Fruit fly (Drosophila melanogaster) whole organism, embryonic: ENCODE results near the gene CG43163.

Source experiments
- ATbp ChIP-seq: fragments of 200-800 bp; sonication (Bioruptor generic); optimal IDR thresholded peaks from 2 replicates; lab custom pipeline; 2017; ENCODE audit warnings: missing biosample characterization, mild to moderate bottlenecking, missing genetic modification characterization, missing genetic modification reagents
- Aef1 ChIP-seq: fragments of 200-800 bp; sonication (Bioruptor generic); IDR thresholded peaks from 3 replicates; pipeline ENCODE4 v1.3.6; 2022; ENCODE audit warnings: missing biosample characterization, missing genetic modification characterization
- Awh ChIP-seq: fragments of 200-800 bp; sonication (Bioruptor generic); IDR thresholded peaks from 2 replicates; pipeline ENCODE4, ENCODE4 v1.3.6; 2022; ENCODE audit warnings: missing biosample characterization, missing genetic modification characterization
- CG10543 ChIP-seq: fragments of 200-800 bp; sonication (Bioruptor generic); optimal IDR thresholded peaks from 3 replicates; lab custom pipeline; 2017; ENCODE audit warnings: missing biosample characterization, mild to moderate bottlenecking, missing genetic modification characterization, moderate library complexity
- CG12942 ChIP-seq: fragments of 200-800 bp; sonication (Bioruptor generic); optimal IDR thresholded peaks from 3 replicates; lab custom pipeline; 2016; ENCODE audit warnings: missing biosample characterization, missing genetic modification characterization
- CG13624 ChIP-seq: fragments of 200-800 bp; sonication (Bioruptor generic); optimal IDR thresholded peaks from 2 replicates; lab custom pipeline; 2016; ENCODE audit warnings: missing biosample characterization, missing genetic modification characterization
- CG17612 ChIP-seq: fragments of 200-800 bp; sonication (Bioruptor generic); IDR thresholded peaks from 2 replicates; pipeline ENCODE4 v1.3.6; 2022; ENCODE audit warnings: missing biosample characterization, missing genetic modification characterization
- CG2678 ChIP-seq: fragments of 200-800 bp; sonication (Bioruptor generic); optimal IDR thresholded peaks from 3 replicates; lab custom pipeline; 2019; ENCODE audit warnings: missing biosample characterization, mild to moderate bottlenecking, missing genetic modification characterization, moderate library complexity
- CG30431 ChIP-seq: fragments of 200-800 bp; sonication (Bioruptor generic); optimal IDR thresholded peaks from 2 replicates; lab custom pipeline; 2017; ENCODE audit warnings: missing biosample characterization, missing genetic modification characterization
- CG32772 ChIP-seq: fragments of 200-800 bp; sonication (Bioruptor generic); IDR thresholded peaks from 2 replicates; pipeline ENCODE4 v1.3.6; 2022; ENCODE audit warnings: missing biosample characterization, missing genetic modification characterization
- CG3838 ChIP-seq: fragments of 200-800 bp; sonication (Bioruptor generic); optimal IDR thresholded peaks from 3 replicates; lab custom pipeline; 2016; ENCODE audit warnings: missing biosample characterization, missing genetic modification characterization
- CG43689 ChIP-seq: fragments of 200-800 bp; sonication (Bioruptor generic); IDR thresholded peaks from 2 replicates; pipeline ENCODE4 v1.3.6; 2022; ENCODE audit warnings: missing biosample characterization, missing genetic modification characterization
- CG6175 ChIP-seq: fragments of 200-800 bp; sonication (Bioruptor generic); IDR thresholded peaks from 3 replicates; pipeline ENCODE4 v1.3.6; 2022; ENCODE audit warnings: missing biosample characterization, missing genetic modification characterization
- Dref ChIP-seq: fragments of 200-800 bp; sonication (Bioruptor generic); IDR thresholded peaks from 2 replicates; pipeline ENCODE4 v1.3.6; 2022; ENCODE audit warnings: missing biosample characterization, missing genetic modification characterization
- Eip74EF ChIP-seq, 2 experiments: fragments of 200-800 bp in 1 of 2; fragments of >200 bp in 1 of 2; sonication (Bioruptor generic) in 1 of 2; optimal IDR thresholded peaks; 2 replicates each; lab custom pipeline; 2017 to 2019; ENCODE audit warnings: missing biosample characterization in 2 of 2, missing genetic modification characterization in 2 of 2, mild to moderate bottlenecking in 1 of 2, moderate library complexity in 1 of 2
- HLHmδ ChIP-seq: fragments of 200-800 bp; sonication (Bioruptor generic); optimal IDR thresholded peaks from 2 replicates; lab custom pipeline; 2018; ENCODE audit warnings: missing biosample characterization, mild to moderate bottlenecking, missing genetic modification characterization, moderate library complexity
- Hand ChIP-seq: fragments of 200-800 bp; sonication (Bioruptor generic); optimal IDR thresholded peaks from 2 replicates; lab custom pipeline; 2017; ENCODE audit warnings: mild to moderate bottlenecking, missing biosample characterization, missing genetic modification reagents, missing genetic modification characterization
- Hr39 ChIP-seq: fragments of >200 bp; optimal IDR thresholded peaks from 2 replicates; lab custom pipeline; 2017
- NC2α ChIP-seq: fragments of 200-800 bp; sonication (Bioruptor generic); optimal IDR thresholded peaks from 2 replicates; lab custom pipeline; 2016; ENCODE audit warnings: missing biosample characterization, missing genetic modification characterization
- Nf-YC ChIP-seq: fragments of 200-800 bp; optimal IDR thresholded peaks from 3 replicates; lab custom pipeline; 2019; ENCODE audit warnings: missing biosample characterization, mild to moderate bottlenecking, missing genetic modification characterization, moderate library complexity
- Scr ChIP-seq: fragments of 200-800 bp; sonication (Bioruptor generic); IDR thresholded peaks from 2 replicates; pipeline ENCODE4 v1.3.6; 2022; ENCODE audit warnings: missing biosample characterization, missing genetic modification characterization; ENCODE audit not compliant: partially characterized antibody
- Sox102F ChIP-seq: fragments of 200-800 bp; sonication (Bioruptor generic); optimal IDR thresholded peaks from 2 replicates; lab custom pipeline; 2018; ENCODE audit warnings: missing biosample characterization, mild to moderate bottlenecking, missing genetic modification characterization, moderate library complexity
- Trl ChIP-seq, 3 experiments: fragments of >200 bp in 2 of 3; fragments of 200-800 bp in 1 of 3; sonication (Bioruptor generic) in 1 of 3; optimal IDR thresholded peaks; 2 replicates in 1 of 3; 3 replicates in 2 of 3; lab custom pipeline; 2016 to 2017; ENCODE audit warnings: missing biosample characterization in 1 of 3, missing genetic modification characterization in 1 of 3
- ato ChIP-seq: fragments of 200-800 bp; sonication (Bioruptor generic); IDR thresholded peaks from 2 replicates; pipeline ENCODE4 v1.3.6; 2022; ENCODE audit warnings: missing biosample characterization, missing genetic modification characterization; ENCODE audit not compliant: partially characterized antibody
- bcd ChIP-seq: fragments of 200-800 bp; sonication (Bioruptor generic); optimal IDR thresholded peaks from 2 replicates; lab custom pipeline; 2017; ENCODE audit warnings: missing biosample characterization, mild to moderate bottlenecking, missing genetic modification characterization
- bowl ChIP-seq: fragments of 200-800 bp; sonication (Bioruptor generic); IDR thresholded peaks from 2 replicates; pipeline ENCODE4 v1.3.6; 2022; ENCODE audit warnings: missing biosample characterization, missing genetic modification characterization
- chinmo ChIP-seq: fragments of 200-800 bp; sonication (Bioruptor generic); IDR thresholded peaks from 4 replicates; pipeline ENCODE4 v1.3.6; 2022; ENCODE audit warnings: missing biosample characterization, missing genetic modification characterization; ENCODE audit not compliant: partially characterized antibody
- ci ChIP-seq: fragments of 200-800 bp; sonication (Bioruptor generic); IDR thresholded peaks from 3 replicates; pipeline ENCODE4 v1.3.6; 2022; ENCODE audit warnings: missing biosample characterization, missing genetic modification characterization
- corto ChIP-seq: fragments of 200-800 bp; sonication (Bioruptor generic); optimal IDR thresholded peaks from 2 replicates; lab custom pipeline; 2016; ENCODE audit warnings: missing biosample characterization, mild to moderate bottlenecking, missing genetic modification characterization, moderate library complexity
- crp ChIP-seq, 2 experiments: fragments of 200-800 bp; sonication (Bioruptor generic); optimal IDR thresholded peaks; 2 replicates in 1 of 2; 3 replicates in 1 of 2; lab custom pipeline; 2017; ENCODE audit warnings: missing biosample characterization in 2 of 2, missing genetic modification characterization in 2 of 2, mild to moderate bottlenecking in 1 of 2, moderate library complexity in 1 of 2
- dm ChIP-seq: fragments of 200-800 bp; sonication (Bioruptor generic); optimal IDR thresholded peaks from 3 replicates; lab custom pipeline; 2016; ENCODE audit warnings: missing biosample characterization, missing genetic modification characterization
- emc ChIP-seq: fragments of 200-800 bp; sonication (Bioruptor generic); optimal IDR thresholded peaks from 2 replicates; lab custom pipeline; 2016; ENCODE audit warnings: missing biosample characterization, missing genetic modification characterization
- ems ChIP-seq: fragments of 200-800 bp; sonication (Bioruptor generic); optimal IDR thresholded peaks from 3 replicates; lab custom pipeline; 2016; ENCODE audit warnings: missing biosample characterization, missing genetic modification characterization
- ewg ChIP-seq: fragments of 200-800 bp; sonication (Bioruptor generic); optimal IDR thresholded peaks from 3 replicates; lab custom pipeline; 2017; ENCODE audit warnings: mild to moderate bottlenecking, missing biosample characterization, missing genetic modification reagents, missing genetic modification characterization
- exex ChIP-seq: fragments of 200-800 bp; sonication (Bioruptor generic); optimal IDR thresholded peaks from 4 replicates; lab custom pipeline; 2018; ENCODE audit warnings: missing biosample characterization, mild to moderate bottlenecking, missing genetic modification characterization, moderate library complexity
- fd3F ChIP-seq: fragments of 200-800 bp; sonication (Bioruptor generic); optimal IDR thresholded peaks from 2 replicates; lab custom pipeline; 2018; ENCODE audit warnings: missing biosample characterization, mild to moderate bottlenecking, missing genetic modification characterization, moderate library complexity
- fu2 ChIP-seq: fragments of 200-800 bp; sonication (Bioruptor generic); optimal IDR thresholded peaks from 2 replicates; lab custom pipeline; 2016; ENCODE audit warnings: missing biosample characterization, missing genetic modification characterization
- gcm2 ChIP-seq: fragments of 200-800 bp; sonication (Bioruptor generic); optimal IDR thresholded peaks from 2 replicates; lab custom pipeline; 2016; ENCODE audit warnings: missing biosample characterization, missing genetic modification characterization
- gem ChIP-seq: fragments of 200-800 bp; sonication (Bioruptor generic); optimal IDR thresholded peaks from 2 replicates; lab custom pipeline; 2019; ENCODE audit warnings: missing biosample characterization, mild to moderate bottlenecking, missing genetic modification characterization, moderate library complexity
- grau ChIP-seq: fragments of 200-800 bp; optimal IDR thresholded peaks from 3 replicates; lab custom pipeline; 2019; ENCODE audit warnings: missing biosample characterization, mild to moderate bottlenecking, missing genetic modification characterization, moderate library complexity
- hkb ChIP-seq, 2 experiments: fragments of 200-800 bp in 1 of 2; fragments of >200 bp in 1 of 2; sonication (Bioruptor generic) in 1 of 2; IDR thresholded peaks in 1 of 2; optimal IDR thresholded peaks in 1 of 2; 2 replicates each; pipeline versions ENCODE4 v1.3.6 to Lab custom; 2017 to 2022; ENCODE audit warnings: missing biosample characterization in 1 of 2, missing genetic modification characterization in 1 of 2
- lola ChIP-seq, 3 experiments: fragments of >200 bp in 2 of 3; fragments of 200-800 bp in 1 of 3; sonication (Bioruptor generic) in 1 of 3; optimal IDR thresholded peaks; 2 replicates each; lab custom pipeline; 2017 to 2019; ENCODE audit warnings: missing biosample characterization in 3 of 3, missing genetic modification characterization in 3 of 3, mild to moderate bottlenecking in 1 of 3, moderate library complexity in 1 of 3
- org-1 ChIP-seq: fragments of 200-800 bp; sonication (Bioruptor generic); optimal IDR thresholded peaks from 2 replicates; lab custom pipeline; 2017; ENCODE audit warnings: missing biosample characterization, missing genetic modification characterization
- sima ChIP-seq: fragments of 200-800 bp; sonication (Bioruptor generic); optimal IDR thresholded peaks from 2 replicates; lab custom pipeline; 2016; ENCODE audit warnings: missing biosample characterization, missing genetic modification characterization
- slou ChIP-seq: fragments of 200-800 bp; sonication (Bioruptor generic); optimal IDR thresholded peaks from 3 replicates; lab custom pipeline; 2016; ENCODE audit warnings: missing biosample characterization, missing genetic modification characterization
- tap ChIP-seq: fragments of 200-800 bp; optimal IDR thresholded peaks from 3 replicates; lab custom pipeline; 2019; ENCODE audit warnings: missing biosample characterization, mild to moderate bottlenecking, missing genetic modification characterization, moderate library complexity
- vvl ChIP-seq: fragments of 200-800 bp; sonication (Bioruptor generic); IDR thresholded peaks from 2 replicates; pipeline ENCODE4 v1.3.6; 2022; ENCODE audit warnings: missing biosample characterization, missing genetic modification characterization

CG43163 gene

DNA sequence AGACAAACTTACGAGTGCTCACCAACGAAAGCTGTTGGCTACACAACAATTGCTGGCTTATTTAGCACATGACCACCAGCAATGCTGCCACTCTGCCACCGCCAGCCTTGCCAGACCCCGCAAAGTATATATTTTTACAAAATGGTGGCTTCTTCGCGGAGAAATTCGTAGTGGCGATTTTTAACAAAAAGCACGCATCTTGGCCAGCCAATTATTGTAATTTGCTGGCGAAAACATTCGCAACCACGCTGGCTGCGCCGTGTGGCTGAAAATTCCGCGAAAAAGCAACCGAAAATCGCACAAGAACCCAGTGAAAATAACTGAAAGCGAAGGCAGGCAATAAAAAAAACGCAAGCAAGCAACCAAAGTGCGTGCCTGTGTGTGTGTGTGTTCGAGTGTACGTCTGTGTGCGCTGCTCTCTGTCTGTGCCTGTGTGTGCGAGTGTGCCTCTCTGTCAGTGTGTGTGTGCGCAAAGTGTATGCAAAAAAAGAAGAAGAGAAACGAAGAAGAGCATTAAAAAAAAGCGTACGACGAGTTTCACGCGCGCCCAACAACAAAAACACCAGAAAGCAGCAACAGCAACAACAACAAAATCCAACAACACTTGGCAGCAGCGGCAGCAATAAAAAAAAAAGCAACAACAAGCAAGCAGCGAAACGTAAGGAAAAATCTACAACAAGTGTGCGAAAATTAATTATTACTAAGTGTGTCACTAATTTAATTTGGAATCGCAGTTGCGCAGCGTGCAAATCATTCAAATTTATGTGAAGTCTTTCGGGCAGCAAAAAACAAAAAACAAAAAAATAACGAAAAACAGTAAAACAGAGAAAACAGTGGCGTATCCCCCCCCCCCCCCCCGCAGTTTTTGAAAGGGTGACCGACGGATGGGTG, 56.9 kb downstream of the CG43163 start, which contains the start of gene Gug (continued):
- TF ChIP-seq dm (GFP tag; lab: Kevin White, UChicago): no peak
- no peak for TF ChIP-seq org-1 (GFP tag; lab: Kevin White, UChicago)
- peak; percentile 40 for TF ChIP-seq HLHmδ
- TF ChIP-seq lola (GFP tag; optimal IDR thresholded peaks at IDR 0.05; lab: Kevin White, UChicago): no peak
- TF ChIP-seq CG12942 (GFP tag; lab: Kevin White, UChicago): no peak
- TF ChIP-seq CG17612: no peak
- no peak for TF ChIP-seq ATbp (GFP tag; lab: Kevin White, UChicago)
- TF ChIP-seq CG2678: no peak
- 0 out of 2 replicates have a peak, but pooled peaks have one; percentile 37 for TF ChIP-seq CG32772 (GFP tag; lab: Robert Waterston, UW)
- no peak for TF ChIP-seq CG3838 (GFP tag; lab: Kevin White, UChicago)
- TF ChIP-seq sima (GFP tag; lab: Kevin White, UChicago): no peak
- TF ChIP-seq grau (tag; lab: Kevin White, UChicago): peak; percentile 4
- peak; percentile 49 for TF ChIP-seq Dref (GFP tag; lab: Robert Waterston, UW)
- peak; percentile 22 for TF ChIP-seq hkb (optimal IDR thresholded peaks at IDR 0.05; lab: Kevin White, UChicago)
- no peak for TF ChIP-seq hkb (GFP tag; IDR thresholded peaks at IDR 0.05; lab: Robert Waterston, UW)
- TF ChIP-seq Awh (GFP tag; lab: Robert Waterston, UW): peak; percentile 14; the same call in 1 of the 2 replicates
- no peak for TF ChIP-seq CG10543 (GFP tag; lab: Kevin White, UChicago)
- TF ChIP-seq vvl (GFP tag; lab: Robert Waterston, UW): peak; percentile 20
- no peak for TF ChIP-seq emc (GFP tag; lab: Kevin White, UChicago)
- peak; percentile 16; the same call in 1 of the 3 replicates for TF ChIP-seq ci (GFP tag; lab: Robert Waterston, UW)
- TF ChIP-seq gem: no peak
- TF ChIP-seq CG6175 (GFP tag; lab: Robert Waterston, UW): no peak
- peak; percentile 10 for TF ChIP-seq CG13624 (GFP tag; lab: Kevin White, UChicago)
- TF ChIP-seq NC2α: no peak
- no peak for TF ChIP-seq CG30431 (GFP tag; lab: Kevin White, UChicago)
- peak; percentile 36 for TF ChIP-seq Nf-YC
- no peak for TF ChIP-seq ems (GFP tag; lab: Kevin White, UChicago)
- peak in 1 of 2 experiments; percentile 73 for TF ChIP-seq Trl (optimal IDR thresholded peaks at IDR 0.05; lab: Kevin White, UChicago)
- no peak for TF ChIP-seq Trl (GFP tag; optimal IDR thresholded peaks at IDR 0.05; lab: Kevin White, UChicago)
- TF ChIP-seq Hr39 (lab: Kevin White, UChicago): no peak
- no peak; the same call in 1 of the 2 replicates for TF ChIP-seq Scr
- no peak for TF ChIP-seq bcd
- peak; percentile 94; the same call in 3 of the 4 replicates for TF ChIP-seq chinmo (GFP tag; lab: Robert Waterston, UW)
- no peak for TF ChIP-seq Sox102F (GFP tag; lab: Kevin White, UChicago)
- no peak for TF ChIP-seq ato
- no peak for TF ChIP-seq ewg (GFP tag; lab: Kevin White, UChicago)
- TF ChIP-seq CG43689: no peak
- TF ChIP-seq Aef1 (GFP tag; lab: Robert Waterston, UW): peak; percentile 53
- TF ChIP-seq slou (GFP tag; lab: Kevin White, UChicago): no peak
- TF ChIP-seq gcm2: no peak
- no peak for TF ChIP-seq fu2
- TF ChIP-seq fd3F: no peak
- TF ChIP-seq corto (GFP tag; lab: Kevin White, UChicago): no peak
- TF ChIP-seq Eip74EF (GFP tag; optimal IDR thresholded peaks at IDR 0.05; lab: Kevin White, UChicago): no peak
- no peak for TF ChIP-seq exex (tag; lab: Kevin White, UChicago)
- peak in 1 of 2 experiments; percentile 6 for TF ChIP-seq crp (GFP tag; optimal IDR thresholded peaks at IDR 0.05; lab: Kevin White, UChicago)
- TF ChIP-seq Hand: peak; percentile 2
- no peak for TF ChIP-seq tap (tag; lab: Kevin White, UChicago)
- TF ChIP-seq bowl (GFP tag; lab: Robert Waterston, UW): no peak
